Worm (Caenorhabditis elegans) whole organism, midembryonic: ENCODE data around the gene F20E11.18.

Experiments used
- flt-1 ChIP-seq: fragments of 200-800 bp; sonication (Bioruptor generic); IDR thresholded peaks from 2 replicates; pipeline ENCODE4 v1.3.6; 2022; ENCODE audit warnings: missing genetic modification characterization, missing compliant biosample characterization
- klf-2 ChIP-seq: fragments of 200-800 bp; sonication (Bioruptor generic); conservative IDR thresholded peaks from 2 replicates; pipeline ENCODE4 v1.3.6; 2022; ENCODE audit warnings: missing genetic modification reagents, missing genetic modification characterization, missing compliant biosample characterization
- tab-1 ChIP-seq: fragments of 200-800 bp; sonication (Bioruptor generic); IDR thresholded peaks from 2 replicates; pipeline ENCODE4 v1.3.6; 2022; ENCODE audit warnings: missing genetic modification characterization, missing compliant biosample characterization
- ztf-23 ChIP-seq: fragments of 200-800 bp; sonication (Bioruptor generic); IDR thresholded peaks from 2 replicates; pipeline ENCODE4 v1.3.6; 2022; ENCODE audit warnings: missing genetic modification reagents, missing genetic modification characterization, missing compliant biosample characterization
- ztf-29 ChIP-seq: fragments of 200-800 bp; sonication (Bioruptor generic); IDR thresholded peaks from 2 replicates; pipeline ENCODE4 v1.3.6; 2022; ENCODE audit warnings: missing genetic modification reagents, missing genetic modification characterization, missing compliant biosample characterization

DNA sequence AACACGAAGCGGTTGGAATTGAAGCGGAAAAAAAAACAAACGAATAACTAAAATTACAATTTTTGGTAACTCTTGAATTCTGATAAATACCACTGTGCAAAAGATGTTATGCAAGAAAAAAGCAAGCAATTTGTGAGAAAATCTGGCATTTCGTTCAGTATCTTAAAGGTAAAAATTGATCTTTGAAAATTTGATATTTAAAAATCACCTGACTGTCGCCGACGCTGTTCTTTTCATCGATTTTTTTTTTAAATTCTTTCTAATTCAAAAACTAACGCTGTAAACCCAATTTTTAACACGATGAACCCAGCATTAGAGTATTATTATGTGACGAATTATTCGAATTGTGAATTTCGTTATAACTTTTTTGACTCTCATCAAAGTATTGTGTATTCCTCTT is 37.3 kb upstream of the F20E11.18 start, which contains the start of gene srh-123:
- TF ChIP-seq flt-1 (GFP tag; lab: Robert Waterston, UW): no peak
- TF ChIP-seq ztf-29 (GFP tag; lab: Robert Waterston, UW): no peak
- no peak for TF ChIP-seq tab-1 (GFP tag; lab: Robert Waterston, UW)
- no peak for TF ChIP-seq klf-2 (GFP tag; lab: Robert Waterston, UW)
- TF ChIP-seq ztf-23 (GFP tag; lab: Robert Waterston, UW): no peak
